In the genomic region with DNA sequence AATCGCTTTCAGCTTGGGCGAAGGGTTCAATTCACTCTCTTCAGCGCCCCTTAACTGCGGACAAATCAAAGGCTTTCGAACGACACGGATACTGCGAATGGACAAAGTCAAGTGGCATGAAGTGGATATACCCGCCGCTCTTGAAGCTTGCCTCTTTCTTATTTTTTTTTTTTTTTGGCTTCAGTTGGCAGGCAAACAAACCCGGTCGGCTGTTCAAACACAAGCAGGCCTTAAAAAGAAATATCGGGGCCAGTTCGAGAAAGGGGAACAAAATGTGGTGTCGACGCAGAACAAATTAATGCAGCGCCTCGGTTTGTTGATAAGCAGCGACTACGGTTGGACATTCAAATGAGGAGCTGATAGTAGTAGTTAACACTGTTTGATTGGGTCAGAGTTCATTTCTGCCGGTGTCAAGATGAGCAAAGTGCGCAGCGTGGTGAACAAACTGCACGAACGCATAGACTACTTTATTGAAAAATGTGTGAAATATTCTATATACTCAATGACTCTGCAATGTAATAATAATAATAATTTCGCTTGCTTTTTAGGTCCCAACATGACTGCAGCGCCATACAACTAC, we compare ENCODE assay signal across 3 fruit fly cellular contexts.
A peak's percentile ranks its signal among the peaks of the same experiment; 100 is the strongest.
TF ChIP-seq lines count a peak whose summit lies in the region.

No protein-coding gene starts in this region.

- no peak for TF ChIP-seq CTCF in whole organism, embryonic (GFP tag; optimal IDR thresholded peaks at IDR 0.05; lab: Kevin White, UChicago)

TF ChIP-seq in whole organism, embryonic, 481 proteins besides CTCF, POLR2A, EP300 and RAD21:
- TF ChIP-seq CG17359 (tag; optimal IDR thresholded peaks at IDR 0.05; lab: Kevin White, UChicago) (peak; percentile 25), Hr3 (GFP tag; optimal IDR thresholded peaks at IDR 0.05; lab: Kevin White, UChicago) (no peak), CG32772 (GFP tag; IDR thresholded peaks at IDR 0.05; lab: Robert Waterston, UW) (peak; percentile 52), CG9876 (GFP tag; optimal IDR thresholded peaks at IDR 0.05; lab: Kevin White, UChicago) (no peak), chm (GFP tag; IDR thresholded peaks at IDR 0.05; lab: Robert Waterston, UW) (0 out of 2 replicates have a peak, but pooled peaks have one; percentile 62), Blimp-1 (GFP tag; optimal IDR thresholded peaks at IDR 0.05; lab: Kevin White, UChicago) (peak; percentile 12), kni (GFP tag; optimal IDR thresholded peaks at IDR 0.05; lab: Kevin White, UChicago) (peak; percentile 49), seq (GFP tag; IDR thresholded peaks at IDR 0.05; lab: Robert Waterston, UW) (0 out of 2 replicates have a peak, but pooled peaks have one; percentile 29), Med (GFP tag; lab: Kevin White, UChicago) (peak; percentile 76), Gsc (GFP tag; IDR thresholded peaks at IDR 0.05; lab: Robert Waterston, UW) (no peak), Hr78 (GFP tag; optimal IDR thresholded peaks at IDR 0.05; lab: Kevin White, UChicago) (peak in 1 of 2 experiments; percentile 91), dati (GFP tag; IDR thresholded peaks at IDR 0.05; lab: Robert Waterston, UW) (no peak), Antp (GFP tag; optimal IDR thresholded peaks at IDR 0.05; lab: Kevin White, UChicago) (no peak), sqz (GFP tag; optimal IDR thresholded peaks at IDR 0.05; lab: Kevin White, UChicago) (peak; percentile 60), Awh (GFP tag; IDR thresholded peaks at IDR 0.05; lab: Robert Waterston, UW) (0 out of 2 replicates have a peak, but pooled peaks have one; percentile 25)

TF ChIP-seq in whole organism, prepupa, 60 proteins besides CTCF, POLR2A, EP300 and RAD21:
- no peak for TF ChIP-seq CG8119 (GFP tag; IDR thresholded peaks at IDR 0.05; lab: Robert Waterston, UW)
- no peak for TF ChIP-seq vri (GFP tag; optimal IDR thresholded peaks at IDR 0.05; lab: Kevin White, UChicago)
- TF ChIP-seq fkh (GFP tag; optimal IDR thresholded peaks at IDR 0.05; lab: Kevin White, UChicago), result peak; percentile 66
- TF ChIP-seq Eip75B (GFP tag; optimal IDR thresholded peaks at IDR 0.05; lab: Kevin White, UChicago), result peak; percentile 15
TF ChIP-seq in whole organism, prepupa: peak in this region for 2.

TF ChIP-seq in whole organism, wandering third instar larva, 38 proteins besides CTCF, POLR2A, EP300 and RAD21:
- TF ChIP-seq Vsx2 (GFP tag; optimal IDR thresholded peaks at IDR 0.05; lab: Kevin White, UChicago; ENCODE audit: partially characterized antibody) (no peak), N (GFP tag; optimal IDR thresholded peaks at IDR 0.05; lab: Kevin White, UChicago) (no peak), OdsH (GFP tag; optimal IDR thresholded peaks at IDR 0.05; lab: Kevin White, UChicago) (peak; percentile 10), Mio (GFP tag; optimal IDR thresholded peaks at IDR 0.05; lab: Kevin White, UChicago) (no peak), Hr78 (GFP tag; optimal IDR thresholded peaks at IDR 0.05; lab: Kevin White, UChicago) (no peak), brk (GFP tag; optimal IDR thresholded peaks at IDR 0.05; lab: Kevin White, UChicago) (no peak), rgr (GFP tag; optimal IDR thresholded peaks at IDR 0.05; lab: Kevin White, UChicago) (peak; percentile 50), usp (GFP tag; optimal IDR thresholded peaks at IDR 0.05; lab: Kevin White, UChicago) (no peak), h (GFP tag; optimal IDR thresholded peaks at IDR 0.05; lab: Kevin White, UChicago) (peak; percentile 17), CG32264 (GFP tag; optimal IDR thresholded peaks at IDR 0.05; lab: Kevin White, UChicago) (no peak), CrebA (GFP tag; optimal IDR thresholded peaks at IDR 0.05; lab: Kevin White, UChicago; ENCODE audit: borderline replicate concordance) (no peak), Hr83 (GFP tag; optimal IDR thresholded peaks at IDR 0.05; lab: Kevin White, UChicago; ENCODE audit: poor library complexity, severe bottlenecking) (peak; percentile 34), CG9705 (GFP tag; optimal IDR thresholded peaks at IDR 0.05; lab: Kevin White, UChicago) (no peak), Hnf4 (GFP tag; optimal IDR thresholded peaks at IDR 0.05; lab: Kevin White, UChicago) (no peak), GATAd (GFP tag; optimal IDR thresholded peaks at IDR 0.05; lab: Kevin White, UChicago) (no peak), dmrt93B (GFP tag; optimal IDR thresholded peaks at IDR 0.05; lab: Kevin White, UChicago) (no peak), br (GFP tag; optimal IDR thresholded peaks at IDR 0.05; lab: Kevin White, UChicago) (peak; percentile 25), Dif (GFP tag; optimal IDR thresholded peaks at IDR 0.05; lab: Kevin White, UChicago; ENCODE audit: partially characterized antibody) (no peak)
